Fruit fly (Drosophila melanogaster) whole organism, wandering third instar larva: ENCODE data around the gene Ucp4A.

Experiments used
- Abd-B ChIP-seq: fragments of >200 bp; optimal IDR thresholded peaks from 2 replicates; lab custom pipeline; 2017; ENCODE audit warnings: missing biosample characterization, missing genetic modification characterization
- CG9705 ChIP-seq: fragments of 200-800 bp; sonication (Bioruptor generic); optimal IDR thresholded peaks from 2 replicates; lab custom pipeline; 2018; ENCODE audit warnings: missing biosample characterization, mild to moderate bottlenecking, missing genetic modification characterization
- CrebA ChIP-seq: fragments of 200-800 bp; sonication (Bioruptor generic); optimal IDR thresholded peaks from 2 replicates; lab custom pipeline; 2016; ENCODE audit warnings: missing biosample characterization, mild to moderate bottlenecking, missing genetic modification characterization, borderline replicate concordance
- Dfd ChIP-seq: fragments of >200 bp; optimal IDR thresholded peaks from 2 replicates; lab custom pipeline; 2017; ENCODE audit warnings: missing biosample characterization, missing genetic modification characterization
- Dif ChIP-seq: fragments of 200-275, 200-300 bp; sonication (Bioruptor generic); optimal IDR thresholded peaks from 2 replicates; lab custom pipeline; 2018; ENCODE audit warnings: missing biosample characterization, missing genetic modification characterization; ENCODE audit not compliant: partially characterized antibody
- GATAd ChIP-seq: sonication (Bioruptor generic); optimal IDR thresholded peaks from 2 replicates; lab custom pipeline; 2016; ENCODE audit warnings: missing biosample characterization, missing genetic modification characterization
- HLH106 ChIP-seq: fragments of 200-800 bp; optimal IDR thresholded peaks from 3 replicates; lab custom pipeline; 2019; ENCODE audit warnings: missing biosample characterization, mild to moderate bottlenecking, missing genetic modification characterization, moderate library complexity
- Hnf4 ChIP-seq: fragments of 200-800 bp; sonication (Bioruptor generic); optimal IDR thresholded peaks from 2 replicates; lab custom pipeline; 2016; ENCODE audit warnings: missing biosample characterization, mild to moderate bottlenecking, missing genetic modification characterization
- Hr78 ChIP-seq: fragments of >200 bp; optimal IDR thresholded peaks from 2 replicates; lab custom pipeline; 2017; ENCODE audit warnings: missing biosample characterization, missing genetic modification characterization
- Hr83 ChIP-seq: fragments of 200-300 bp; sonication (Bioruptor generic); optimal IDR thresholded peaks from 2 replicates; lab custom pipeline; 2016; ENCODE audit warnings: missing biosample characterization, mild to moderate bottlenecking, missing genetic modification characterization, moderate library complexity; ENCODE audit not compliant: poor library complexity, severe bottlenecking
- Mio ChIP-seq: sonication (Bioruptor generic); optimal IDR thresholded peaks from 2 replicates; lab custom pipeline; 2016; ENCODE audit warnings: missing biosample characterization, missing genetic modification characterization
- Myc ChIP-seq: fragments of >200 bp; optimal IDR thresholded peaks from 2 replicates; lab custom pipeline; 2017
- N ChIP-seq: fragments of >200 bp; optimal IDR thresholded peaks from 2 replicates; lab custom pipeline; 2018; ENCODE audit warnings: missing biosample characterization, missing external identifiers, missing genetic modification characterization
- OdsH ChIP-seq: fragments of 200-800 bp; sonication (Bioruptor generic); optimal IDR thresholded peaks from 2 replicates; lab custom pipeline; 2016; ENCODE audit warnings: missing biosample characterization, mild to moderate bottlenecking, missing genetic modification characterization
- Rel ChIP-seq, 2 experiments: fragments of 200-800 bp; sonication (Bioruptor generic) in 1 of 2; optimal IDR thresholded peaks; 2 replicates in 1 of 2; 3 replicates in 1 of 2; lab custom pipeline; 2016 to 2019; ENCODE audit warnings: mild to moderate bottlenecking in 2 of 2, missing biosample characterization in 2 of 2, missing genetic modification characterization in 2 of 2, moderate library complexity in 1 of 2
- Sp1 ChIP-seq: fragments of 200-800 bp; sonication (Bioruptor generic); optimal IDR thresholded peaks from 3 replicates; lab custom pipeline; 2019; ENCODE audit warnings: missing biosample characterization, mild to moderate bottlenecking, missing genetic modification characterization, moderate library complexity
- br ChIP-seq: fragments of 200-800 bp; sonication (Bioruptor generic); optimal IDR thresholded peaks from 2 replicates; lab custom pipeline; 2016; ENCODE audit warnings: missing biosample characterization, missing genetic modification characterization
- dl ChIP-seq, 2 experiments: fragments of 175-275, 200-275 bp in 1 of 2; fragments of 200-275 bp in 1 of 2; sonication (Bioruptor generic); optimal IDR thresholded peaks; lab custom pipeline; 2018; ENCODE audit warnings: mild to moderate bottlenecking in 2 of 2, missing biosample characterization in 2 of 2, missing genetic modification characterization in 2 of 2, moderate library complexity in 2 of 2; ENCODE audit not compliant: partially characterized antibody in 2 of 2, insufficient read depth in 1 of 2
- dsf ChIP-seq: sonication (Bioruptor generic); optimal IDR thresholded peaks from 2 replicates; lab custom pipeline; 2016; ENCODE audit warnings: missing biosample characterization, missing genetic modification characterization, borderline replicate concordance
- fru ChIP-seq: fragments of 200-800 bp; sonication (Bioruptor generic); optimal IDR thresholded peaks from 3 replicates; lab custom pipeline; 2016; ENCODE audit warnings: missing biosample characterization, mild to moderate bottlenecking, missing genetic modification characterization
- h ChIP-seq: fragments of 200-800 bp; sonication (Bioruptor generic); optimal IDR thresholded peaks from 3 replicates; lab custom pipeline; 2016; ENCODE audit warnings: missing biosample characterization, mild to moderate bottlenecking, missing genetic modification characterization
- jim ChIP-seq: fragments of 175-275, 200-325 bp; sonication (Bioruptor generic); optimal IDR thresholded peaks from 2 replicates; lab custom pipeline; 2016; ENCODE audit warnings: missing biosample characterization, mild to moderate bottlenecking, missing genetic modification characterization
- lola ChIP-seq: fragments of >200 bp; optimal IDR thresholded peaks from 2 replicates; lab custom pipeline; 2017; ENCODE audit warnings: missing biosample characterization, missing genetic modification characterization
- psq ChIP-seq: fragments of 200-800 bp; sonication (Bioruptor generic); optimal IDR thresholded peaks from 3 replicates; lab custom pipeline; 2017; ENCODE audit warnings: missing biosample characterization, mild to moderate bottlenecking, missing genetic modification characterization, moderate library complexity
- rgr ChIP-seq: fragments of 200-800 bp; sonication (Bioruptor generic); optimal IDR thresholded peaks from 3 replicates; lab custom pipeline; 2016; ENCODE audit warnings: missing biosample characterization, mild to moderate bottlenecking, missing genetic modification characterization
- sage ChIP-seq: fragments of 200-800 bp; sonication (Bioruptor generic); optimal IDR thresholded peaks from 2 replicates; lab custom pipeline; 2016; ENCODE audit warnings: missing biosample characterization, mild to moderate bottlenecking, missing genetic modification characterization
- sv ChIP-seq: fragments of 200-800 bp; sonication (Bioruptor generic); optimal IDR thresholded peaks from 3 replicates; lab custom pipeline; 2016; ENCODE audit warnings: missing biosample characterization, missing genetic modification characterization
- tai ChIP-seq: sonication (Bioruptor generic); optimal IDR thresholded peaks from 2 replicates; lab custom pipeline; 2016; ENCODE audit warnings: missing biosample characterization, missing genetic modification characterization

Ucp4A gene

DNA sequence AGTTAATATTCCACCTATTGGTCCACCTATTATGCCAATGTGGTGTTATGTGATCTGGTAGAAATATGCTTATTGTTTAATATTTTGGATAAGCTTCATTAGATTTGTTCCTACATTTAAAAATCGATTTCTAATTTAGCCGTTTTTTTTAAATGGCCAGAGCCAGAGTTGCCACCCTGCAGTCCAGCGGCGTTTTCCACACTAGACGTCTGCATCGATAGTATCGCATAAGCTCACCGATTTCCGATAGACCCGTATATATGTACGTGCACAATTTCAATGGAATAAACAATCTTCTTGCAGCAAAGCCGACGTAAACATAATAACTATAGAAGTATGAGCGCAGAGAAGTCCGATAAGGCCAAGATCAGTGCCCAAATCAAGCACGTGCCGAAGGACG, 2.8 kb upstream of the Ucp4A start, which contains the start of gene Taf9:
TSS of gene Taf9 (plus strand) at position 239 of the 400 bp plus-strand sequence.
- TF ChIP-seq Hr83 (GFP tag; lab: Kevin White, UChicago) (peak; percentile 64), tai (GFP tag; lab: Kevin White, UChicago) (no peak)

DNA sequence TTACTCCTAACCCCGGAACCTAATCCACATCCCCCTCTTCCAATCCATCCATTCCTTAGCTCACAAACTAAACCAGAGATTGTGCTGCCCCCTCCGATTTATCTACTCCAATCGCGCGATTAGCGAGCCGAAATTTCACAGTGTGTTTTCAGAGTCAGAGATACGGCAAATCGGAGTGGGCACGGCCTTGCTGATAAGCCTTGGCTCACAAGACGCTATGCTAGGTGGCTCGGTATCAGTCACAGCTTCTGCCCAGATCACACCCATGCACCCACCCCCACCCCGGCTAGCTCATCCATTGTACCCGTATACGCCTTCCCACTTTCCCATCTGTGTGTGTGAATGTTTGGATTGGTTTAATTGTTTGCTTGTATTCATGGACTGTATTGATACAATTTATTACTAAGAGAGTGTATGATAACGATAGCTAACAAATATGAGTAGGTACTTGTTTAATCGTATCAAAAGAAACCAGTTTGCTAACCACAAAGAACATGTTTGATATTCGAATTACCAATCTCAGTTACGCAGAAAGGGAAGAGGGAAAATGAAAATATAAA, 1.2 kb downstream of the Ucp4A start:
- TF ChIP-seq Rel (GFP tag; optimal IDR thresholded peaks at IDR 0.05; lab: Kevin White, UChicago) (no peak), Rel (tag; optimal IDR thresholded peaks at IDR 0.05; lab: Kevin White, UChicago) (peak; percentile 48), Hr83 (GFP tag; lab: Kevin White, UChicago) (no peak)

DNA sequence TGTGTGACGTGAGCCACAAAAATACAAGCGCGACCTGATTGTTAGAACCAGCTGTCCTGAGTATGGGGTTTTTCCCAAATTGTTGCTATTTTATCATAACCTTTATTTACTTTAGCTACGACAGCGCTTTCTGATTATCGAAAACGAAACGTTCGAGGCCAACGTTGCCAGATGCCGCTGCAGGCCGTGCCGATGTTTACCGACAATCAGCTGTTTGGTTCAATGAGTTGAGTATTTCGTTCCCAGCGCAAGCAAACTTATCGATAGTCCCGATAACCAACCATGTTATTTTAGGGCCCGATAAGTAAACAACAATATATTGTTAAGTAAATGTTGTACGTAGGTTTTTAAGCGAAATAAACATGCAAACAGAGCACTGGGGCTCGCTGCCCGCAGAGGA, 5.4 kb downstream of the Ucp4A start, which contains the start of the genes CG15814 and Spt7:
TSS of gene CG15814 (minus strand) at position 164 of the 400 bp plus-strand sequence.
TSS of gene Spt7 (plus strand) at position 282 of the 400 bp plus-strand sequence.
- no peak for TF ChIP-seq Dif (GFP tag; lab: Kevin White, UChicago)
- no peak for TF ChIP-seq OdsH
- TF ChIP-seq CrebA: no peak
- no peak for TF ChIP-seq HLH106 (tag; lab: Kevin White, UChicago)
- TF ChIP-seq psq (GFP tag; lab: Kevin White, UChicago): no peak
- no peak for TF ChIP-seq Mio
- no peak for TF ChIP-seq Rel (GFP tag; optimal IDR thresholded peaks at IDR 0.05; lab: Kevin White, UChicago)
- peak; percentile 75 for TF ChIP-seq Rel (tag; optimal IDR thresholded peaks at IDR 0.05; lab: Kevin White, UChicago)
- TF ChIP-seq Sp1: peak; percentile 26
- peak; percentile 50 for TF ChIP-seq h
- no peak for TF ChIP-seq Dfd (GFP tag; lab: Kevin White, UChicago)
- no peak for TF ChIP-seq Hnf4 (GFP tag; lab: Kevin White, UChicago)
- TF ChIP-seq CG9705: peak; percentile 17
- peak; percentile 23 for TF ChIP-seq rgr
- TF ChIP-seq GATAd: no peak
- no peak for TF ChIP-seq tai (GFP tag; lab: Kevin White, UChicago)
- no peak for TF ChIP-seq dl (GFP tag; optimal IDR thresholded peaks at IDR 0.05; lab: Kevin White, UChicago; ENCODE audit: insufficient read depth in 1 of 2, partially characterized antibody in 2 of 2)
- peak; percentile 47 for TF ChIP-seq Hr83 (GFP tag; lab: Kevin White, UChicago)
- no peak for TF ChIP-seq dsf
- no peak for TF ChIP-seq Hr78
- TF ChIP-seq Abd-B: no peak
- TF ChIP-seq lola (GFP tag; lab: Kevin White, UChicago): no peak
- no peak for TF ChIP-seq N (GFP tag; lab: Kevin White, UChicago)
- TF ChIP-seq Myc (lab: Kevin White, UChicago): peak; percentile 4
- TF ChIP-seq, all 38 proteins: peak for 7

DNA sequence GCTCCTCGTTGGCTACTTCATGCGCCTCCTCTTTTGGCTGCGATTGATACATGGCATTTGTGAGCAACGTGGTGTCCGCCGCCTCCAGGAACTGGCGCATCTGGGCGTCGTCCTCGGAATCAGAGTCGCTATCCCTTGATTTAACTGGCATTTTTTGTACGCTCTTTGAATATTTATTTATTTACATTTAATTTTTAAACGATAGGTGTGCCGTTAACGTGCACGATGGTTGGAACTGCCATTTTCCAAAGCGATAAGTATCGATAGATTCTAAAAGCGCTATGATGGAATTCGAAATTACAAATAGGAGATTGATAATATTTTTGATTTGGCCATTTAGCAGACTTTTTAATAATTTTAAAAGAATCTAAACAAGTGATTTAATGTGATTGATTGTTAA, 7.7 kb downstream of the Ucp4A start, which contains the start of gene CG32554:
TSS of gene CG32554 (minus strand) at position 229 of the 400 bp plus-strand sequence.
- TF ChIP-seq HLH106 (tag; lab: Kevin White, UChicago) (no peak), Mio (no peak), sage (no peak), OdsH (no peak), jim (GFP tag; lab: Kevin White, UChicago) (no peak), fru (GFP tag; lab: Kevin White, UChicago) (no peak), psq (GFP tag; lab: Kevin White, UChicago) (no peak), dl (GFP tag; optimal IDR thresholded peaks at IDR 0.05; lab: Kevin White, UChicago; ENCODE audit: insufficient read depth in 1 of 2, partially characterized antibody in 2 of 2) (no peak), N (GFP tag; lab: Kevin White, UChicago) (no peak), Hr78 (no peak), dsf (no peak), br (GFP tag; lab: Kevin White, UChicago) (no peak)
- TF ChIP-seq, all 38 proteins: peak for 0

DNA sequence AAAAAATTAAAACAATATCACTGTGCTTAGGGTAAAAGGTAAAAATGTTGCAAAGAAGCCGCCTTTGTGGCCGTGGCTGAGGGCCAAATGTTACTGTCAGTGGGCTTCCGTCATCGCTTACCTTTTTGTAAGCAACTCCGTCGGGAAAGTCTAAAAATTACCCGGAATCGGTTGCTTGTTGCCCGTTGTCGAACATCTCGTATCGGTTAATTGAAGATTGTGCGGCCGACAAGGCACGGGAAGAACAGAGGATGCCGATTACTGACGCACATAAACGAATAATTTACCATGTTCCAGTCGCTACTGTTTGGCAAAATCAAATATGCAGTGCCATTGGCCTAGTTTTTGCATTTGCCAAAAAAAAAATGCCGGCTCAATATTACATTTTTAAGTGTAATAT, 11.3 kb downstream of the Ucp4A start, which contains the start of gene Mco4:
TSS of gene Mco4 (minus strand) at position 101 of the 400 bp plus-strand sequence.
- TF ChIP-seq Dif (GFP tag; lab: Kevin White, UChicago) (no peak), sv (GFP tag; lab: Kevin White, UChicago) (no peak), sage (no peak), dsf (no peak)
- TF ChIP-seq, all 38 proteins: peak for 0
